Worm (Caenorhabditis elegans) whole organism, L4/young adult: Measurements from ENCODE around the gene F08F8.6.

Source experiments
- W03F9.2 ChIP-seq: fragments of 150-350 bp; optimal IDR thresholded peaks from 2 replicates; lab custom pipeline; 2014; ENCODE audit warnings: missing biosample characterization, missing genetic modification characterization
- dao-5 ChIP-seq: sonication (generic microtip); optimal IDR thresholded peaks from 2 replicates; lab custom pipeline; 2016; ENCODE audit warnings: missing genotype, missing genetic modification characterization, moderate library complexity, missing compliant biosample characterization
- him-1 ChIP-seq: sonication (generic microtip); optimal IDR thresholded peaks from 2 replicates; lab custom pipeline; 2016; ENCODE audit warnings: missing genotype, missing genetic modification reagents, missing genetic modification characterization, missing compliant biosample characterization

- TF ChIP-seq W03F9.2 (tag; lab: Kevin White, UChicago) (no peak), him-1 (tag; lab: Kevin White, UChicago) (no peak), dao-5 (tag; lab: Kevin White, UChicago) (no peak)
These were observed 13.9 kb downstream of the F08F8.6 start, which contains the start of gene F08F8.10 for ce11 chrIII:7357356-7357755.
